Fruit fly (Drosophila melanogaster): ENCODE results near the gene Ir7e.

The Ir7e gene

dm6 chrX:7893411-7894122, 12.1 kb upstream of the Ir7e start, which contains the start of the genes CG45089, ND-MNLL and p115 (continued):
- TF ChIP-seq slbo (GFP tag; IDR thresholded peaks at IDR 0.05) (peak; percentile 73), CG2129 (GFP tag; IDR thresholded peaks at IDR 0.05; ENCODE audit: partially characterized antibody) (peak; percentile 32), Dref (GFP tag; IDR thresholded peaks at IDR 0.05) (peak; percentile 66), C15 (GFP tag; IDR thresholded peaks at IDR 0.05) (no peak), chif (GFP tag; optimal IDR thresholded peaks at IDR 0.05) (peak in 1 of 2 experiments; percentile 31), NC2β (GFP tag; optimal IDR thresholded peaks at IDR 0.05) (peak; percentile 12), Nf-YC (tag; optimal IDR thresholded peaks at IDR 0.05) (peak; percentile 62), Hmx (GFP tag; optimal IDR thresholded peaks at IDR 0.05) (no peak), CG2120 (GFP tag; optimal IDR thresholded peaks at IDR 0.05) (peak; percentile 71), so (GFP tag; IDR thresholded peaks at IDR 0.05) (no peak), CG34422 (GFP tag; IDR thresholded peaks at IDR 0.05) (peak; percentile 56; the same call in 1 of the 3 replicates), HmgZ (tag; optimal IDR thresholded peaks at IDR 0.05) (peak; percentile 55), Aef1 (GFP tag; IDR thresholded peaks at IDR 0.05) (peak; percentile 50; the same call in 2 of the 3 replicates), CG4360 (GFP tag; IDR thresholded peaks at IDR 0.05) (no peak), esg (GFP tag; conservative IDR thresholded peaks at IDR 0.05) (no peak; the same call in 1 of the 2 replicates), ken (GFP tag; IDR thresholded peaks at IDR 0.05) (peak; percentile 46; the same call in 2 of the 3 replicates), CG7556 (GFP tag; optimal IDR thresholded peaks at IDR 0.05) (peak; percentile 26), Dip3 (GFP tag; optimal IDR thresholded peaks at IDR 0.05) (peak; percentile 26), nmo (GFP tag; optimal IDR thresholded peaks at IDR 0.05) (peak; percentile 73), CG7786 (GFP tag; optimal IDR thresholded peaks at IDR 0.05) (peak; percentile 11), cas (GFP tag; IDR thresholded peaks at IDR 0.05) (peak; percentile 55; the same call in 1 of the 2 replicates), Fer1 (GFP tag; optimal IDR thresholded peaks at IDR 0.05) (peak; percentile 63), CG16863 (GFP tag; optimal IDR thresholded peaks at IDR 0.05) (no peak), pros (GFP tag; optimal IDR thresholded peaks at IDR 0.05) (no peak), fd3F (GFP tag; optimal IDR thresholded peaks at IDR 0.05) (peak; percentile 34), stwl (tag; optimal IDR thresholded peaks at IDR 0.05) (peak; percentile 59), ro (GFP tag; IDR thresholded peaks at IDR 0.05) (no peak), Pdp1 (GFP tag; optimal IDR thresholded peaks at IDR 0.05) (peak in 1 of 2 experiments; percentile 98), wek (GFP tag; optimal IDR thresholded peaks at IDR 0.05) (no peak), CG2116 (GFP tag; optimal IDR thresholded peaks at IDR 0.05) (peak; percentile 82), Ptx1 (GFP tag; IDR thresholded peaks at IDR 0.05) (peak; percentile 68), Dll (GFP tag; IDR thresholded peaks at IDR 0.05; ENCODE audit: partially characterized antibody) (peak; percentile 83), Max (GFP tag; optimal IDR thresholded peaks at IDR 0.05) (peak; percentile 57), Dek (tag; optimal IDR thresholded peaks at IDR 0.05) (peak; percentile 48), unpg (GFP tag; optimal IDR thresholded peaks at IDR 0.05) (peak; percentile 60), CG3407 (GFP tag; optimal IDR thresholded peaks at IDR 0.05) (peak; percentile 14), CG2889 (GFP tag; IDR thresholded peaks at IDR 0.05) (no peak), Nf-YB (GFP tag; optimal IDR thresholded peaks at IDR 0.05) (peak; percentile 19), az2 (GFP tag; optimal IDR thresholded peaks at IDR 0.05) (peak; percentile 55), amos (GFP tag; IDR thresholded peaks at IDR 0.05; ENCODE audit: partially characterized antibody) (peak; percentile 57), CG5245 (GFP tag; optimal IDR thresholded peaks at IDR 0.05) (peak; percentile 15), CG18619 (GFP tag; optimal IDR thresholded peaks at IDR 0.05) (peak; percentile 17), twi (tag; optimal IDR thresholded peaks at IDR 0.05) (peak; percentile 26), CG9437 (GFP tag; optimal IDR thresholded peaks at IDR 0.05) (peak; percentile 84), CG2202 (tag; optimal IDR thresholded peaks at IDR 0.05) (no peak), CG10654 (GFP tag; optimal IDR thresholded peaks at IDR 0.05) (peak; percentile 54), Taf1 (GFP tag; IDR thresholded peaks at IDR 0.05) (no peak), CG10147 (GFP tag; optimal IDR thresholded peaks at IDR 0.05) (peak; percentile 56), Trl (optimal IDR thresholded peaks at IDR 0.05) (no peak), Trl (GFP tag; optimal IDR thresholded peaks at IDR 0.05) (peak; percentile 20)
